Worm (Caenorhabditis elegans) whole organism, L2 larva: Measurements from ENCODE around the gene C27H5.12.

Experiments
- C34F6.9 ChIP-seq: fragments of 150-350 bp; optimal IDR thresholded peaks from 2 replicates; lab custom pipeline; 2014; ENCODE audit warnings: missing biosample characterization, missing genetic modification characterization
- F13H6.1 ChIP-seq: sonication (generic microtip); optimal IDR thresholded peaks from 2 replicates; lab custom pipeline; 2016; ENCODE audit warnings: missing genetic modification characterization, missing compliant biosample characterization
- Y55F3AM.14 ChIP-seq: fragments of 200-800 bp; sonication (Bioruptor generic); optimal IDR thresholded peaks from 2 replicates; lab custom pipeline; 2018; ENCODE audit warnings: mild to moderate bottlenecking, missing genetic modification characterization, missing compliant biosample characterization
- alr-1 ChIP-seq: fragments of 150-350 bp; optimal IDR thresholded peaks from 2 replicates; lab custom pipeline; 2014; ENCODE audit warnings: missing biosample characterization, missing genetic modification characterization
- aly-2 ChIP-seq: fragments of 150-350 bp; optimal IDR thresholded peaks from 2 replicates; lab custom pipeline; 2014; ENCODE audit warnings: missing biosample characterization, missing genetic modification characterization
- ama-1 ChIP-seq: fragments of 150-350 bp; optimal IDR thresholded peaks from 2 replicates; lab custom pipeline; 2018; ENCODE audit warnings: inconsistent platforms
- ceh-16 ChIP-seq: fragments of 150-350 bp; optimal IDR thresholded peaks from 2 replicates; lab custom pipeline; 2014; ENCODE audit warnings: missing biosample characterization, missing genetic modification characterization
- ceh-82 ChIP-seq: fragments of 150-350 bp; optimal IDR thresholded peaks from 2 replicates; lab custom pipeline; 2014; ENCODE audit warnings: missing biosample characterization, missing genetic modification characterization
- crh-2 ChIP-seq: sonication (generic microtip); optimal IDR thresholded peaks from 2 replicates; lab custom pipeline; 2017; ENCODE audit warnings: missing biosample characterization, missing genetic modification characterization
- elt-1 ChIP-seq: fragments of 150-350 bp; optimal IDR thresholded peaks from 2 replicates; lab custom pipeline; 2014; ENCODE audit warnings: missing biosample characterization, missing genetic modification characterization
- elt-3 ChIP-seq: sonication (generic microtip); optimal IDR thresholded peaks from 2 replicates; lab custom pipeline; 2017; ENCODE audit warnings: missing biosample characterization, missing genetic modification characterization
- gmeb-1 ChIP-seq: fragments of 150-350 bp; optimal IDR thresholded peaks from 2 replicates; lab custom pipeline; 2014; ENCODE audit warnings: missing biosample characterization, missing genetic modification characterization
- lin-13 ChIP-seq: fragments of 150-350 bp; optimal IDR thresholded peaks from 2 replicates; lab custom pipeline; 2014; ENCODE audit warnings: missing biosample characterization, missing genetic modification reagents, missing genetic modification characterization
- lin-39 ChIP-seq: fragments of 150-350 bp; optimal IDR thresholded peaks from 2 replicates; lab custom pipeline; 2014; ENCODE audit warnings: missing biosample characterization, missing genetic modification reagents, missing genetic modification characterization
- lsy-2 ChIP-seq, 2 experiments: fragments of 150-350 bp in 1 of 2; sonication (generic microtip) in 1 of 2; optimal IDR thresholded peaks; 2 replicates each; lab custom pipeline; 2014 to 2017; ENCODE audit warnings: missing biosample characterization in 2 of 2, missing genetic modification characterization in 2 of 2
- mbf-1 ChIP-seq: sonication (generic microtip); optimal IDR thresholded peaks from 2 replicates; lab custom pipeline; 2017; ENCODE audit warnings: missing biosample characterization, missing genetic modification characterization
- nhr-10 ChIP-seq: sonication (generic microtip); optimal IDR thresholded peaks from 2 replicates; lab custom pipeline; 2017; ENCODE audit warnings: missing biosample characterization, missing genetic modification characterization
- nhr-11 ChIP-seq: fragments of 150-350 bp; optimal IDR thresholded peaks from 2 replicates; lab custom pipeline; 2014; ENCODE audit warnings: missing biosample characterization, missing genetic modification characterization
- nhr-12 ChIP-seq: fragments of 150-350 bp; optimal IDR thresholded peaks from 2 replicates; lab custom pipeline; 2014; ENCODE audit warnings: missing biosample characterization, missing genetic modification characterization
- nhr-21 ChIP-seq: fragments of 150-350 bp; optimal IDR thresholded peaks from 2 replicates; lab custom pipeline; 2014; ENCODE audit warnings: missing biosample characterization, missing genetic modification characterization
- nhr-23 ChIP-seq: fragments of 150-350 bp; optimal IDR thresholded peaks from 2 replicates; lab custom pipeline; 2014; ENCODE audit warnings: missing biosample characterization, missing genetic modification reagents, missing genetic modification characterization
- nhr-237 ChIP-seq: fragments of 150-350 bp; optimal IDR thresholded peaks from 2 replicates; lab custom pipeline; 2014; ENCODE audit warnings: missing biosample characterization, missing genetic modification characterization
- nhr-77 ChIP-seq: fragments of 150-350 bp; optimal IDR thresholded peaks from 2 replicates; lab custom pipeline; 2014; ENCODE audit warnings: missing biosample characterization, missing genetic modification characterization
- sem-4 ChIP-seq: fragments of 150-350 bp; optimal IDR thresholded peaks from 2 replicates; lab custom pipeline; 2014; ENCODE audit warnings: missing biosample characterization, missing genetic modification reagents, missing genetic modification characterization
- skn-1 ChIP-seq: sonication (generic microtip); optimal IDR thresholded peaks from 2 replicates; lab custom pipeline; 2017; ENCODE audit warnings: missing biosample characterization, missing genetic modification characterization
- sma-9 ChIP-seq, 2 experiments: fragments of 150-350 bp in 1 of 2; sonication (generic microtip) in 1 of 2; optimal IDR thresholded peaks; 2 replicates each; lab custom pipeline; 2014 to 2016; ENCODE audit warnings: missing genetic modification characterization in 2 of 2, mild to moderate bottlenecking in 1 of 2, missing biosample characterization in 1 of 2, missing compliant biosample characterization in 1 of 2, missing genetic modification reagents in 1 of 2, moderate library complexity in 1 of 2
- snpc-4 ChIP-seq: fragments of 150-350 bp; optimal IDR thresholded peaks from 2 replicates; lab custom pipeline; 2014; ENCODE audit warnings: missing biosample characterization, missing genetic modification characterization
- unc-39 ChIP-seq: fragments of 150-350 bp; optimal IDR thresholded peaks from 2 replicates; lab custom pipeline; 2014; ENCODE audit warnings: missing biosample characterization, missing genetic modification characterization
- unc-55 ChIP-seq: fragments of 150-350 bp; sonication (generic microtip); optimal IDR thresholded peaks from 3 replicates; lab custom pipeline; 2014; ENCODE audit warnings: missing biosample characterization, missing genetic modification reagents, missing genetic modification characterization
- zag-1 ChIP-seq: fragments of 150-350 bp; optimal IDR thresholded peaks from 2 replicates; lab custom pipeline; 2014; ENCODE audit warnings: missing biosample characterization, missing genetic modification characterization
- ztf-1 ChIP-seq: fragments of 200-800 bp; sonication (Bioruptor generic); conservative IDR thresholded peaks from 2 replicates; pipeline ENCODE4 v1.3.6; 2022; ENCODE audit warnings: missing genetic modification characterization, missing compliant biosample characterization
- ztf-11 ChIP-seq: sonication (generic microtip); optimal IDR thresholded peaks from 2 replicates; lab custom pipeline; 2017; ENCODE audit warnings: missing biosample characterization, missing genetic modification characterization
- ztf-4 ChIP-seq: fragments of 150-350 bp; optimal IDR thresholded peaks from 2 replicates; lab custom pipeline; 2014; ENCODE audit warnings: missing biosample characterization, missing genetic modification characterization

Gene C27H5.12

DNA sequence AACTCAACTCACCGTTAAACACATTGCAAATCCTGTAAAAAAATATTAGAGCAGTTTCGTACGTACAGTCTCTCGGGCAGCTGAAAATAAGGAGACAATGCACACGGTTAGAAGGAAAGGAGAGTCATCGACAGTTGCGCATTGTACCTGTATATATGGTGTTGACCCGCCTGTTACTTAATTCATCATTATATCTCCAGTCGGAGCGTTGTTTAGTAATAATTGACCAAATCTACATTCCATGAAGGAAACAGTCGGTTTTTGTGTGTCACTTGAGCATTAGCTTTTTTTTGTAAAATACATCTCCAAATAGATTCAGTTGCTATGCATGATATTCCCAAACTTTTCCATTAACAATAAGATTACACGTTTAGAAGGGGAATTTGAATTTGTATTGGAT, at the start of gene C27H5.12:
Gene C27H5.12, minus strand, starts transcription at position 101 of the 400 bp plus-strand sequence.
- TF ChIP-seq nhr-12 (tag; lab: Kevin White, UChicago) (no peak), crh-2 (tag; lab: Kevin White, UChicago) (no peak), nhr-23 (tag; lab: Kevin White, UChicago) (no peak), lin-39 (tag; lab: Kevin White, UChicago) (no peak), nhr-11 (tag; lab: Kevin White, UChicago) (no peak), ztf-11 (tag; lab: Kevin White, UChicago) (no peak), ztf-4 (tag; lab: Kevin White, UChicago) (no peak), nhr-77 (tag; lab: Kevin White, UChicago) (no peak), elt-3 (tag; lab: Kevin White, UChicago) (no peak), elt-1 (tag; lab: Kevin White, UChicago) (no peak), nhr-10 (tag; lab: Kevin White, UChicago) (no peak), unc-55 (GFP tag; lab: Kevin White, UChicago) (no peak), alr-1 (no peak), C34F6.9 (tag; lab: Kevin White, UChicago) (no peak), skn-1 (tag; lab: Kevin White, UChicago) (no peak), unc-39 (tag; lab: Kevin White, UChicago) (no peak), Y55F3AM.14 (GFP tag; lab: Kevin White, UChicago) (no peak), ama-1 (lab: Kevin White, UChicago) (no peak), nhr-237 (tag; lab: Kevin White, UChicago) (no peak)

DNA sequence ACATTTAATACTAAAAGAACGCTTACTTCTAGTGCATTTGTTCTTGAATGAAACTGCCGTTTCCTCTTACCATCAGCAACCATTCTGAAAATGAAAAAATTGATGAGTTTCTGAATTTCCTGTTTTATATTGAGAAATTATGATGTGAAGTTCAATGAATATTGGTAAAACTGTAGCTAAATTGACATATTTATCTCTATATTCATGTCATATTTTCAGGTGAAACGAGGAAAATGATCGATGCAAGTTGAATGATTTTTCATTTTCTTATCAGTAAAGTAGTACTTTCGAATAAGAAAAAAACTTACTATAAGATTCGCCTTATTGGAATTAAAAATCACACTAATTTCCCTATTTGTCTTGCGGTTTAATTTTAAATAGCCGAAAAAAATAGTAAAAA, 48.8 kb upstream of the C27H5.12 start, which contains the start of gene E04F6.15:
Gene E04F6.15, minus strand, starts transcription at position 101 of the 400 bp plus-strand sequence.
- TF ChIP-seq aly-2 (tag; lab: Kevin White, UChicago) (no peak), sma-9 (GFP tag; optimal IDR thresholded peaks at IDR 0.05; lab: Kevin White, UChicago) (no peak), sma-9 (tag; optimal IDR thresholded peaks at IDR 0.05; lab: Kevin White, UChicago) (no peak), C34F6.9 (tag; lab: Kevin White, UChicago) (no peak), nhr-21 (tag; lab: Kevin White, UChicago) (no peak)

DNA sequence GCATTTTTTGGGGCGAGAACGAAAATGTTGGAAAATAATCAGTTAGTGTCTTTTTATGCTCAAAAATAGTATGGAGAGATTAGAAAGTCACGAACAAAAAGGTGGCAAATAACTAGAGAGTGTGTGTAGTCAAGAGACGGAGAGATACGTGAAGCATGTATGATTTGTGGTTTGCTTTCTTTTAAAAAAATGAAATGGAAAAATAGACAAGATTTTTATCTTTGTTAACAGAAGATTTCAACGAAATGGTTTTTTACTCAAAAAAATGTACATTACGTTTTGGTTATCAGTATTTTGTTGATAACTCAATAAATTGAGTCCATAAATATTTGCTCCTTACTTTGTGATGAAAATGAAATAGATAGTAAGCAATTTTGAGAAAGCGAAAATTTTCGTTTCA, 46.8 kb upstream of the C27H5.12 start, which contains the start of gene dhs-7:
Gene dhs-7, minus strand, starts transcription at position 277 of the 400 bp plus-strand sequence.
- TF ChIP-seq ama-1 (lab: Kevin White, UChicago) = no peak
- TF ChIP-seq nhr-10 (tag; lab: Kevin White, UChicago) = no peak
- no peak for TF ChIP-seq nhr-237 (tag; lab: Kevin White, UChicago)
- no peak for TF ChIP-seq ceh-82 (tag; lab: Kevin White, UChicago)
- TF ChIP-seq lsy-2 (tag; optimal IDR thresholded peaks at IDR 0.05; lab: Kevin White, UChicago) = no peak
- no peak for TF ChIP-seq sem-4 (tag; lab: Kevin White, UChicago)
- TF ChIP-seq mbf-1 = no peak
- no peak for TF ChIP-seq nhr-21 (tag; lab: Kevin White, UChicago)
- TF ChIP-seq ztf-11 (tag; lab: Kevin White, UChicago) = no peak
- TF ChIP-seq gmeb-1 (tag; lab: Kevin White, UChicago) = no peak

ce11 chrII:7207649-7208048, 46.2 kb upstream of the C27H5.12 start:
- no peak for TF ChIP-seq snpc-4
- no peak for TF ChIP-seq zag-1 (tag; lab: Kevin White, UChicago)

ce11 chrII:7205388-7205787, 44.0 kb upstream of the C27H5.12 start, which contains the start of gene srd-59:
Gene srd-59 (plus strand): TSS chrII:7205688.
- TF ChIP-seq sma-9 (GFP tag; optimal IDR thresholded peaks at IDR 0.05; lab: Kevin White, UChicago) (no peak), sma-9 (tag; optimal IDR thresholded peaks at IDR 0.05; lab: Kevin White, UChicago) (no peak), ztf-1 (GFP tag; lab: Robert Waterston, UW) (no peak), F13H6.1 (no peak), ceh-16 (tag; lab: Kevin White, UChicago) (no peak), lin-13 (GFP tag; lab: Kevin White, UChicago) (no peak), nhr-21 (tag; lab: Kevin White, UChicago) (no peak)
